Worm (Caenorhabditis elegans) whole organism, L4 larva: Measurements from ENCODE around the gene smc-5.

Source experiments
- aly-2 ChIP-seq: sonication (generic microtip); optimal IDR thresholded peaks from 2 replicates; lab custom pipeline; 2018; ENCODE audit warnings: missing biosample characterization, missing genetic modification characterization
- daf-16 ChIP-seq, 3 experiments: sonication (generic microtip); optimal IDR thresholded peaks; 2 replicates each; lab custom pipeline; 2016 to 2017; ENCODE audit warnings: missing genetic modification characterization in 3 of 3, missing genetic modification reagents in 3 of 3, mild to moderate bottlenecking in 2 of 3, missing compliant biosample characterization in 2 of 3, missing biosample characterization in 1 of 3, moderate library complexity in 1 of 3
- fos-1 ChIP-seq: fragments of 150-350 bp; optimal IDR thresholded peaks from 2 replicates; lab custom pipeline; 2014; ENCODE audit warnings: missing biosample characterization, missing genetic modification characterization
- hlh-30 ChIP-seq: sonication (generic microtip); optimal IDR thresholded peaks from 2 replicates; lab custom pipeline; 2017; ENCODE audit warnings: antibody characterized with exemption, mild to moderate bottlenecking, missing genetic modification characterization, missing compliant biosample characterization; ENCODE audit not compliant: insufficient read depth
- lin-13 ChIP-seq: fragments of 150-350 bp; optimal IDR thresholded peaks from 2 replicates; lab custom pipeline; 2014; ENCODE audit warnings: missing biosample characterization, missing genetic modification reagents, missing genetic modification characterization
- lin-38 ChIP-seq: fragments of 200-800 bp; sonication (Bioruptor generic); IDR thresholded peaks from 2 replicates; pipeline ENCODE4 v1.3.6; 2022; ENCODE audit warnings: missing genetic modification reagents, missing genetic modification characterization, missing compliant biosample characterization
- nhr-76 ChIP-seq: fragments of 150-350 bp; optimal IDR thresholded peaks from 2 replicates; lab custom pipeline; 2014; ENCODE audit warnings: missing biosample characterization, missing genetic modification characterization
- ztf-11 ChIP-seq: fragments of 150-350 bp; optimal IDR thresholded peaks from 2 replicates; lab custom pipeline; 2014; ENCODE audit warnings: missing biosample characterization, missing genetic modification characterization

DNA sequence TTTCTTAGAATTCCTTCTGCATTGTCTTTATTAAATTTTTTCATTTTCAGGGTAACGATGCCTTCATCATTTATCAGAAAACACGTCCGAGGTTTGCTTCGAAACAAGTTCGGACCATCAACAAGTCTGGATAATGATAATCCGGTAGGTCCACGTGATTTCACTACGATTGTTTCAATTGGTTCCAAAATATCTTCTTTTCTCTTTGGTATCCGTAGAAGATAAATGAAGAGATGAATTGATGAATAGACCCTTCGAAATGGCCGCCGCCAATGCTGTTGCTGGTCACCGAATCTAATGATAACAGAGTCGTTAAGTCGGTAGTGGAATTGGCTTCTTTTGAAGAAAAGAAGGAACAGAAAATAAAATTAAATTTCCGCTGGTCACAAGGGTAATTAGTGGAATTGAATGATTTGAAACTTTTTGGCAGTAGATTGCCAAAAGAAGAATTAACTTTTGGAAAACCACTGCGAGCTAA is 12.0 kb upstream of the smc-5 start, which contains the start of gene F33G12.6:
- TF ChIP-seq lin-38 (GFP tag; lab: Robert Waterston, UW) (no peak), aly-2 (tag; lab: Kevin White, UChicago) (no peak), daf-16 (GFP tag; optimal IDR thresholded peaks at IDR 0.05; lab: Kevin White, UChicago) (no peak), daf-16 (tag; optimal IDR thresholded peaks at IDR 0.05; lab: Kevin White, UChicago) (no peak), ztf-11 (tag; lab: Kevin White, UChicago) (no peak), nhr-76 (no peak), hlh-30 (tag; lab: Kevin White, UChicago) (peak; percentile 15), lin-13 (GFP tag; lab: Kevin White, UChicago) (no peak), fos-1 (tag; lab: Kevin White, UChicago) (no peak)
